Worm (Caenorhabditis elegans): ENCODE results near the gene chil-25.
A peak's percentile ranks its signal among the peaks of the same experiment; 100 is the strongest.

The chil-25 gene

DNA sequence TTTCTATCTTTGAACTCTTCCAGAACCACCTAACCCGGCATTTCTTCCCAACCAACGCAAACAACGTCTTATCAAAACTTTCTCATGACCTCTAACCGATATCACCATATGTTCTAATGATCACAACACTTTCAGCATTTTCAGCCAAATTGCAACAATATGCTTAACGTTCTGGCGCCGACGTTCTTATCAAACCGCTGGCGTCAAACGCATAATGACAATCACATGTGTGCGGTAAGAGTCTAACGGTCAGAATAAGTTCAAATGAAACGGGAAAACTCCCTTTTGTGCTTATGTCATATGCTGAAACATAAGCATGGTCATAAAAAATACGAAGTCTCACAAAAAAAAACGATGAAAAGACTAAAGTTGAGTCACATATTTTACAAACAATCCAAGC lies 26.7 kb upstream of the chil-25 start:
- no peak for TF ChIP-seq fkh-10 (GFP tag; optimal IDR thresholded peaks at IDR 0.05)
- TF ChIP-seq elt-2 (tag; optimal IDR thresholded peaks at IDR 0.05): peak; percentile 99
- no peak for TF ChIP-seq egl-5 (tag; optimal IDR thresholded peaks at IDR 0.05)
- TF ChIP-seq nfya-1 (tag; optimal IDR thresholded peaks at IDR 0.05; ENCODE audit: insufficient read depth): no peak
- no peak for TF ChIP-seq unc-62 (GFP tag; optimal IDR thresholded peaks at IDR 0.05)
- TF ChIP-seq R02D3.7 (tag; optimal IDR thresholded peaks at IDR 0.05): no peak
- peak; percentile 76 for TF ChIP-seq pha-4 (tag; optimal IDR thresholded peaks at IDR 0.05)
- no peak for TF ChIP-seq nhr-12 (tag; optimal IDR thresholded peaks at IDR 0.05)
- no peak for TF ChIP-seq nhr-43 (tag; optimal IDR thresholded peaks at IDR 0.05; ENCODE audit: poor library complexity, severe bottlenecking)
- TF ChIP-seq nhr-28 (tag; optimal IDR thresholded peaks at IDR 0.05): no peak
- peak; percentile 99 for TF ChIP-seq pqm-1 (tag; optimal IDR thresholded peaks at IDR 0.05)
- TF ChIP-seq nhr-67 (tag; optimal IDR thresholded peaks at IDR 0.05): no peak
- TF ChIP-seq jun-1 (tag; optimal IDR thresholded peaks at IDR 0.05): peak; percentile 60
- no peak for TF ChIP-seq fkh-2 (tag; optimal IDR thresholded peaks at IDR 0.05)
- no peak for TF ChIP-seq nhr-25 (tag; optimal IDR thresholded peaks at IDR 0.05)

ce11 chrII:9498589-9498988 lies 24.3 kb upstream of the chil-25 start:
- TF ChIP-seq daf-12 (tag; optimal IDR thresholded peaks at IDR 0.05) (no peak), ceh-28 (tag; optimal IDR thresholded peaks at IDR 0.05) (no peak), nhr-76 (tag; optimal IDR thresholded peaks at IDR 0.05) (no peak), pqm-1 (tag; optimal IDR thresholded peaks at IDR 0.05) (peak; percentile 42), nhr-67 (tag; optimal IDR thresholded peaks at IDR 0.05) (no peak), ZK546.5 (tag; optimal IDR thresholded peaks at IDR 0.05) (no peak), snpc-4 (tag; optimal IDR thresholded peaks at IDR 0.05) (no peak), nhr-11 (tag; optimal IDR thresholded peaks at IDR 0.05) (no peak), elt-2 (tag; optimal IDR thresholded peaks at IDR 0.05) (peak; percentile 79), mdl-1 (tag; optimal IDR thresholded peaks at IDR 0.05) (no peak)

DNA sequence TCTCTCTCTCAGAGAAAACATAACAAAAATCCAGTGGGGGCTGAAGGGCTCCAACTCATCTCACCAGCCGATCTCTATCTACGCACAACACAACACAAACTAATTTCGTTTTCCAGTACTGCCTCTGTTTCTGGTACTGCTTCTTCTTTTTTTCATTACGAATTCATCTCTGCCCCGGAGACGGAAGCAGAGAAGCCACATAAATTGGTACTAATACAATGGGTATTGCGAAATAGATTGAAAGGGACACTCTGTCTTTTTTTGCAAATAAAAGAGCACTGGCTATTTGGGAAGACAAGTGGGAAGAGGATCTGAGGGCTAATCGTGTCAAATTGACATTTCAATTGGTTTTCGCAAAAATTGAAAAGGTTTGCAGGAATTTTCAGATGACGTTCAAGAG lies 23.0 kb upstream of the chil-25 start:
- TF ChIP-seq nfya-1 (tag; optimal IDR thresholded peaks at IDR 0.05; ENCODE audit: insufficient read depth): peak; percentile 27
- no peak for TF ChIP-seq nhr-77 (tag; optimal IDR thresholded peaks at IDR 0.05)

DNA sequence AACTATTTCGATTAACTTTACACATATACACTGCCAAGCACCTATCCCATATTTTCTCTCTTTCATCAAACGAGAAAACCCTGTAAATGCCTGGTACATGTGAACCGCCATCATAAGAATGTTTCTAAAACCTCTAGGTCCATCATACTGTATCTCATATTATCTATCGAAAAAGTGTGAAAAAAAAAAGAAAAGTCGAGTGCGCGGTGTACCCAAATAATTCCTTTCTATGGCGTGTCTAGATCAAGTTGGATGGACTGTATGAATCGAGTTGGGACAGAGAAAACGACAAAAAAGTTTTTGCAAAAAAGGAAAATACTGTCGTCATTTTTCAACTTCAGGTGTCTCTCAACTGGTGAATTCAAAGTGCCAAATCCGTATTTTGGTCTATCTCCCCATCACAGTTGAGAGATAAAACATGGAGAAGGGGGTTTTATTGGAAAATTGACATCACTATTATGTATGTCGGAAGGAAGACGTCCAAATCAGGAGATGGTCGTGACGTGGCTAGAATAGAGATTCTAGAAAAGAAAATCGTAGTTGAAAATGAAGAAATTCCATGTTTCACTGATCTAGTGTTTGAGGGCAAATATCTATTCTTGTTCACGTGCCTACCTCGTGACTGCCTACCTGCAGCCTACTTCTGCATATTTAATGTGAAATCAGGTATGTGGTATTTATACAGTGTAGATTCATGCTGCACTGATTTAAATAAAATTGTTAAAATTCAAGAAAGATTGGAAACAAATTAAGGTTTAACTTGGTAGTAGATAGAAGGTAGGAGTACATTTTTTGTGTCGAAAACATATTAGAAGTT lies 19.2 kb upstream of the chil-25 start:
- TF ChIP-seq nhr-43 (tag; optimal IDR thresholded peaks at IDR 0.05; ENCODE audit: poor library complexity, severe bottlenecking) (peak; percentile 42), nhr-23 (tag; optimal IDR thresholded peaks at IDR 0.05) (no peak), mml-1 (tag; optimal IDR thresholded peaks at IDR 0.05) (peak; percentile 24)

DNA sequence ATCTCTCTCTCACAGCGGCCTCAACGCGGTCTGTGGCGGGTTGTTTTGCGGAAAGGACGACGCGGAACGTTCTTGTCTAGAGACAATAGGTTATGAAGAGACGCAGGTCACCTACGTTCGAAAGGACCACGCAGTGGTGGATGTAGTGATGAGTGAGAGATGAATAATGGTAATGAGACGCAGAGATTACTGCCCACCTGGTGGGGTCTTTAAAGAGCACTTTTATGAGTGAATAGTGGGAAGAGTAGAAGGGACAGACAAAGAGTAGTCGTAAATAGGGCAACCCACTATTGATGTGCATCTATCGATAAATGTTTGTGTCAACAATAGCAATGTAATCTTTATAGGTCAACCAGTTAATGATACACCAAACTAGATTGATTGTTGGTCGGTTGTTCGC lies 16.8 kb upstream of the chil-25 start:
- TF ChIP-seq hmg-11 (tag; optimal IDR thresholded peaks at IDR 0.05) (peak; percentile 19), tbx-2 (tag; optimal IDR thresholded peaks at IDR 0.05) (no peak), lin-39 (tag; optimal IDR thresholded peaks at IDR 0.05) (peak; percentile 8), pha-4 (tag; optimal IDR thresholded peaks at IDR 0.05) (peak; percentile 40)

- TF ChIP-seq nhr-43 (tag; optimal IDR thresholded peaks at IDR 0.05; ENCODE audit: poor library complexity, severe bottlenecking): peak; percentile 33
- no peak for TF ChIP-seq sea-2 (GFP tag; optimal IDR thresholded peaks at IDR 0.05)
These were observed 16.3 kb upstream of the chil-25 start for ce11 chrII:9490589-9490988.

DNA sequence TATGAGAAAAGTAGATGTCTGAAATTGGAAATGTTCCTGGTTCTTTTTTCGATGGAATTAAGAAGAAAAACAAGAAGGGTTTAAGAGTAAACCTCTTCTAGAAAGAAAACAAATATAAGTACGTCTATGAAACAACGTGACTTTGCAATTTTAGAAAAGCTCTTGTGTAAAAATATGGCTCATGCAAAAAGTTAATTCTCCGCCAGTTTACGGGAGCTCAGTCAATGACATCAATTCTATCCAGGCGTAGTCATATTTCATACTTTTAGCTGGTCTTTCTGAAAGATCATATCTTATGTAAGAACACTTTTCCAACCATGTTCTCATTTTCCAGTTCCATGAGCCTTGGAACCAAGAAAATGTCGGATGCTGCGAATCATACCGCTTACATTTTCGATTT lies 15.7 kb upstream of the chil-25 start:
- TF ChIP-seq unc-62 (GFP tag; optimal IDR thresholded peaks at IDR 0.05) (no peak), nhr-25 (tag; optimal IDR thresholded peaks at IDR 0.05) (no peak), snpc-4 (tag; optimal IDR thresholded peaks at IDR 0.05) (no peak), R02D3.7 (tag; optimal IDR thresholded peaks at IDR 0.05) (no peak), nhr-76 (tag; optimal IDR thresholded peaks at IDR 0.05) (no peak), tbx-2 (tag; optimal IDR thresholded peaks at IDR 0.05) (no peak), fos-1 (tag; optimal IDR thresholded peaks at IDR 0.05) (no peak), lin-15B (tag; optimal IDR thresholded peaks at IDR 0.05) (no peak), aly-2 (tag; optimal IDR thresholded peaks at IDR 0.05) (no peak)

Measured in whole organism, L3 larva.